Worm (Caenorhabditis elegans) whole organism, L2 larva: ENCODE data around the gene str-156.

Experiments used
- F13H6.1 ChIP-seq: sonication (generic microtip); optimal IDR thresholded peaks from 2 replicates; lab custom pipeline; 2016; ENCODE audit warnings: missing genetic modification characterization, missing compliant biosample characterization
- aly-2 ChIP-seq: fragments of 150-350 bp; optimal IDR thresholded peaks from 2 replicates; lab custom pipeline; 2014; ENCODE audit warnings: missing biosample characterization, missing genetic modification characterization
- ama-1 ChIP-seq: fragments of 150-350 bp; optimal IDR thresholded peaks from 2 replicates; lab custom pipeline; 2018; ENCODE audit warnings: inconsistent platforms
- ceh-16 ChIP-seq: fragments of 150-350 bp; optimal IDR thresholded peaks from 2 replicates; lab custom pipeline; 2014; ENCODE audit warnings: missing biosample characterization, missing genetic modification characterization
- ceh-82 ChIP-seq: fragments of 150-350 bp; optimal IDR thresholded peaks from 2 replicates; lab custom pipeline; 2014; ENCODE audit warnings: missing biosample characterization, missing genetic modification characterization
- crh-2 ChIP-seq: sonication (generic microtip); optimal IDR thresholded peaks from 2 replicates; lab custom pipeline; 2017; ENCODE audit warnings: missing biosample characterization, missing genetic modification characterization
- elt-1 ChIP-seq: fragments of 150-350 bp; optimal IDR thresholded peaks from 2 replicates; lab custom pipeline; 2014; ENCODE audit warnings: missing biosample characterization, missing genetic modification characterization
- fos-1 ChIP-seq: fragments of 150-350 bp; optimal IDR thresholded peaks from 2 replicates; lab custom pipeline; 2014; ENCODE audit warnings: missing biosample characterization, missing genetic modification characterization
- gmeb-1 ChIP-seq: fragments of 150-350 bp; optimal IDR thresholded peaks from 2 replicates; lab custom pipeline; 2014; ENCODE audit warnings: missing biosample characterization, missing genetic modification characterization
- lin-11 ChIP-seq: fragments of 150-350 bp; sonication (generic microtip); optimal IDR thresholded peaks from 2 replicates; lab custom pipeline; 2014; ENCODE audit warnings: missing biosample characterization, missing genetic modification characterization, inconsistent platforms, mixed read lengths
- lin-13 ChIP-seq: fragments of 150-350 bp; optimal IDR thresholded peaks from 2 replicates; lab custom pipeline; 2014; ENCODE audit warnings: missing biosample characterization, missing genetic modification reagents, missing genetic modification characterization
- lin-39 ChIP-seq: fragments of 150-350 bp; optimal IDR thresholded peaks from 2 replicates; lab custom pipeline; 2014; ENCODE audit warnings: missing biosample characterization, missing genetic modification reagents, missing genetic modification characterization
- lsy-2 ChIP-seq, 2 experiments: fragments of 150-350 bp in 1 of 2; sonication (generic microtip) in 1 of 2; optimal IDR thresholded peaks; 2 replicates each; lab custom pipeline; 2014 to 2017; ENCODE audit warnings: missing biosample characterization in 2 of 2, missing genetic modification characterization in 2 of 2
- mdl-1 ChIP-seq, 2 experiments: fragments of 150-350 bp in 1 of 2; sonication (generic microtip) in 1 of 2; optimal IDR thresholded peaks; 2 replicates each; lab custom pipeline; 2017; ENCODE audit warnings: missing biosample characterization in 2 of 2, missing genetic modification characterization in 2 of 2
- nhr-10 ChIP-seq: sonication (generic microtip); optimal IDR thresholded peaks from 2 replicates; lab custom pipeline; 2017; ENCODE audit warnings: missing biosample characterization, missing genetic modification characterization
- nhr-12 ChIP-seq: fragments of 150-350 bp; optimal IDR thresholded peaks from 2 replicates; lab custom pipeline; 2014; ENCODE audit warnings: missing biosample characterization, missing genetic modification characterization
- nhr-21 ChIP-seq: fragments of 150-350 bp; optimal IDR thresholded peaks from 2 replicates; lab custom pipeline; 2014; ENCODE audit warnings: missing biosample characterization, missing genetic modification characterization
- nhr-23 ChIP-seq: fragments of 150-350 bp; optimal IDR thresholded peaks from 2 replicates; lab custom pipeline; 2014; ENCODE audit warnings: missing biosample characterization, missing genetic modification reagents, missing genetic modification characterization
- nhr-237 ChIP-seq: fragments of 150-350 bp; optimal IDR thresholded peaks from 2 replicates; lab custom pipeline; 2014; ENCODE audit warnings: missing biosample characterization, missing genetic modification characterization
- nhr-25 ChIP-seq: fragments of 150-350 bp; sonication (generic microtip); optimal IDR thresholded peaks from 3 replicates; lab custom pipeline; 2014; ENCODE audit warnings: missing biosample characterization, missing genetic modification characterization
- nhr-6 ChIP-seq: fragments of 150-350 bp; optimal IDR thresholded peaks from 2 replicates; lab custom pipeline; 2014; ENCODE audit warnings: missing biosample characterization, missing genetic modification characterization
- peb-1 ChIP-seq: fragments of 150-350 bp; optimal IDR thresholded peaks from 2 replicates; lab custom pipeline; 2014; ENCODE audit warnings: missing biosample characterization, missing genetic modification characterization
- sem-4 ChIP-seq: fragments of 150-350 bp; optimal IDR thresholded peaks from 2 replicates; lab custom pipeline; 2014; ENCODE audit warnings: missing biosample characterization, missing genetic modification reagents, missing genetic modification characterization
- skn-1 ChIP-seq: sonication (generic microtip); optimal IDR thresholded peaks from 2 replicates; lab custom pipeline; 2017; ENCODE audit warnings: missing biosample characterization, missing genetic modification characterization
- sma-9 ChIP-seq, 2 experiments: fragments of 150-350 bp in 1 of 2; sonication (generic microtip) in 1 of 2; optimal IDR thresholded peaks; 2 replicates each; lab custom pipeline; 2014 to 2016; ENCODE audit warnings: missing genetic modification characterization in 2 of 2, mild to moderate bottlenecking in 1 of 2, missing biosample characterization in 1 of 2, missing compliant biosample characterization in 1 of 2, missing genetic modification reagents in 1 of 2, moderate library complexity in 1 of 2
- unc-55 ChIP-seq: fragments of 150-350 bp; sonication (generic microtip); optimal IDR thresholded peaks from 3 replicates; lab custom pipeline; 2014; ENCODE audit warnings: missing biosample characterization, missing genetic modification reagents, missing genetic modification characterization
- zag-1 ChIP-seq: fragments of 150-350 bp; optimal IDR thresholded peaks from 2 replicates; lab custom pipeline; 2014; ENCODE audit warnings: missing biosample characterization, missing genetic modification characterization
- ztf-11 ChIP-seq: sonication (generic microtip); optimal IDR thresholded peaks from 2 replicates; lab custom pipeline; 2017; ENCODE audit warnings: missing biosample characterization, missing genetic modification characterization

str-156 gene

DNA sequence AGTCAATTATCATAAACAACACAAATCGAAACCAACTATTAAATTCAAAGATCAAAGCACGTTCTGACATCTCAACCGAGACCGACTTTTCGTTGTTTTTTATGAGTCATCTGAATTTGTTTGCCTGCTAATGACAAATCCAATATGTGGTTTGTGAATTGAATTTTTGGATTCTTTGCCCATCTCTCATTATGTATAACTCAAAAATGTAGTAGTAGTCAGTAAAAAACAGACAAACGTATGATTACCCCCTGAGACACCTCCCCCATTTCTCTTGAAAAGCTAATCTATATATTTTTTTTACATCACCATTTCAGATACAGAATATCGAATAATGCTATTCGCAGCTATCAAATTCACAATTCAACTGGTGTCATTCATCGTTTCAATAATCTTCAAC is 32.6 kb downstream of the str-156 start, which contains the start of gene str-169:
TSS of gene str-169 (plus strand) at position 301 of the 400 bp plus-strand sequence.
- TF ChIP-seq unc-55, result no peak
- TF ChIP-seq nhr-12 (tag; lab: Kevin White, UChicago), result no peak
- no peak for TF ChIP-seq ceh-16
- TF ChIP-seq zag-1 (tag; lab: Kevin White, UChicago), result no peak
- no peak for TF ChIP-seq elt-1 (tag; lab: Kevin White, UChicago)
- TF ChIP-seq nhr-25, result no peak
- TF ChIP-seq sma-9 (GFP tag; optimal IDR thresholded peaks at IDR 0.05; lab: Kevin White, UChicago), result no peak
- TF ChIP-seq sma-9 (tag; optimal IDR thresholded peaks at IDR 0.05; lab: Kevin White, UChicago), result no peak
- TF ChIP-seq skn-1, result no peak
- TF ChIP-seq lin-11 (tag; lab: Kevin White, UChicago), result no peak
- TF ChIP-seq F13H6.1, result no peak
- TF ChIP-seq ztf-11, result no peak
- TF ChIP-seq lsy-2 (tag; optimal IDR thresholded peaks at IDR 0.05; lab: Kevin White, UChicago), result no peak
- no peak for TF ChIP-seq lin-13 (GFP tag; lab: Kevin White, UChicago)
- TF ChIP-seq fos-1 (tag; lab: Kevin White, UChicago), result no peak
- TF ChIP-seq crh-2, result no peak
- TF ChIP-seq mdl-1 (tag; optimal IDR thresholded peaks at IDR 0.05; lab: Kevin White, UChicago), result no peak

ce11 chrIV:4953887-4954286 is 40.7 kb downstream of the str-156 start, which contains the start of gene str-163:
Gene str-163 (plus strand): TSS chrIV:4954187.
- no peak for TF ChIP-seq unc-55
- no peak for TF ChIP-seq lin-39 (tag; lab: Kevin White, UChicago)
- TF ChIP-seq nhr-10 (tag; lab: Kevin White, UChicago), result no peak
- no peak for TF ChIP-seq ama-1 (lab: Kevin White, UChicago)
- no peak for TF ChIP-seq ceh-16

ce11 chrIV:4960623-4961022 is 47.4 kb downstream of the str-156 start, which contains the start of gene str-164:
Gene str-164 (plus strand): TSS chrIV:4960735.
- no peak for TF ChIP-seq peb-1
- TF ChIP-seq, all 48 proteins: peak for 0

ce11 chrIV:4963834-4964233 is 50.6 kb downstream of the str-156 start, which contains the start of gene txt-3:
Gene txt-3 (plus strand): TSS chrIV:4963958.
- TF ChIP-seq gmeb-1 (tag; lab: Kevin White, UChicago), result no peak
- no peak for TF ChIP-seq nhr-10 (tag; lab: Kevin White, UChicago)
- TF ChIP-seq ceh-82 (tag; lab: Kevin White, UChicago), result no peak
- TF ChIP-seq nhr-25, result no peak
- no peak for TF ChIP-seq sma-9 (GFP tag; optimal IDR thresholded peaks at IDR 0.05; lab: Kevin White, UChicago)
- TF ChIP-seq sma-9 (tag; optimal IDR thresholded peaks at IDR 0.05; lab: Kevin White, UChicago), result no peak
- TF ChIP-seq sem-4, result no peak
- no peak for TF ChIP-seq lin-11 (tag; lab: Kevin White, UChicago)
- no peak for TF ChIP-seq nhr-21 (tag; lab: Kevin White, UChicago)
- no peak for TF ChIP-seq aly-2 (tag; lab: Kevin White, UChicago)
- TF ChIP-seq nhr-237 (tag; lab: Kevin White, UChicago), result no peak
- TF ChIP-seq nhr-23 (tag; lab: Kevin White, UChicago), result no peak
- no peak for TF ChIP-seq nhr-6 (tag; lab: Kevin White, UChicago)
